Worm (Caenorhabditis elegans) whole organism, L3 larva: ENCODE data around the gene hsp-3.

Experiments
- R02D3.7 ChIP-seq: fragments of 150-350 bp; optimal IDR thresholded peaks from 2 replicates; lab custom pipeline; 2014; ENCODE audit warnings: missing biosample characterization, missing genetic modification characterization
- ZK546.5 ChIP-seq: sonication (generic microtip); optimal IDR thresholded peaks from 2 replicates; lab custom pipeline; 2017; ENCODE audit warnings: missing biosample characterization, missing genetic modification characterization
- aly-2 ChIP-seq: fragments of 150-350 bp; optimal IDR thresholded peaks from 2 replicates; lab custom pipeline; 2014; ENCODE audit warnings: missing biosample characterization, missing genetic modification characterization
- ama-1 ChIP-seq: fragments of 150-350 bp; optimal IDR thresholded peaks from 2 replicates; lab custom pipeline; 2018
- ceh-16 ChIP-seq: sonication (generic microtip); optimal IDR thresholded peaks from 2 replicates; lab custom pipeline; 2017; ENCODE audit warnings: missing biosample characterization, missing genetic modification characterization
- ceh-28 ChIP-seq: fragments of 150-350 bp; optimal IDR thresholded peaks from 2 replicates; lab custom pipeline; 2014; ENCODE audit warnings: missing biosample characterization, missing genetic modification reagents, missing genetic modification characterization
- ceh-82 ChIP-seq: fragments of 150-350 bp; optimal IDR thresholded peaks from 2 replicates; lab custom pipeline; 2014; ENCODE audit warnings: missing biosample characterization, missing genetic modification characterization
- daf-12 ChIP-seq: fragments of 150-350 bp; optimal IDR thresholded peaks from 2 replicates; lab custom pipeline; 2014; ENCODE audit warnings: missing biosample characterization, missing genetic modification reagents, missing genetic modification characterization
- egl-27 ChIP-seq: sonication (generic microtip); optimal IDR thresholded peaks from 4 replicates; lab custom pipeline; 2017; ENCODE audit warnings: missing biosample characterization, missing genetic modification reagents, missing genetic modification characterization
- egl-5 ChIP-seq: fragments of 150-350 bp; optimal IDR thresholded peaks from 2 replicates; lab custom pipeline; 2017; ENCODE audit warnings: missing biosample characterization, missing genetic modification reagents, missing genetic modification characterization, inconsistent platforms
- elt-1 ChIP-seq: fragments of 150-350 bp; optimal IDR thresholded peaks from 2 replicates; lab custom pipeline; 2014; ENCODE audit warnings: missing biosample characterization, missing genetic modification characterization
- elt-2 ChIP-seq: sonication (generic microtip); optimal IDR thresholded peaks from 2 replicates; lab custom pipeline; 2016; ENCODE audit warnings: missing genetic modification reagents, mild to moderate bottlenecking, missing genetic modification characterization, missing compliant biosample characterization
- eor-1 ChIP-seq, 2 experiments: fragments of 150-350 bp; optimal IDR thresholded peaks; 2 replicates each; lab custom pipeline; 2014 to 2018; ENCODE audit warnings: missing biosample characterization in 2 of 2, missing genetic modification characterization in 2 of 2
- fkh-10 ChIP-seq: sonication (generic microtip); optimal IDR thresholded peaks from 2 replicates; lab custom pipeline; 2017; ENCODE audit warnings: missing biosample characterization, missing genetic modification reagents, missing genetic modification characterization
- fkh-2 ChIP-seq: fragments of 150-350 bp; optimal IDR thresholded peaks from 2 replicates; lab custom pipeline; 2014; ENCODE audit warnings: missing biosample characterization, missing genetic modification reagents, missing genetic modification characterization
- fos-1 ChIP-seq: fragments of 150-350 bp; optimal IDR thresholded peaks from 2 replicates; lab custom pipeline; 2014; ENCODE audit warnings: missing biosample characterization, missing genetic modification characterization
- hmg-11 ChIP-seq: sonication (generic microtip); optimal IDR thresholded peaks from 2 replicates; lab custom pipeline; 2016; ENCODE audit warnings: missing genetic modification characterization, missing compliant biosample characterization
- jun-1 ChIP-seq: fragments of 150-350 bp; optimal IDR thresholded peaks from 2 replicates; lab custom pipeline; 2014; ENCODE audit warnings: missing biosample characterization, missing genetic modification reagents, missing genetic modification characterization
- lin-15B ChIP-seq: fragments of 150-350 bp; optimal IDR thresholded peaks from 2 replicates; lab custom pipeline; 2014; ENCODE audit warnings: missing biosample characterization, missing genetic modification characterization
- lin-39 ChIP-seq: fragments of 150-350 bp; optimal IDR thresholded peaks from 2 replicates; lab custom pipeline; 2018; ENCODE audit warnings: missing biosample characterization, missing genetic modification reagents, missing genetic modification characterization
- lsy-12 ChIP-seq: sonication (generic microtip); optimal IDR thresholded peaks from 2 replicates; lab custom pipeline; 2016; ENCODE audit warnings: mild to moderate bottlenecking, missing genetic modification characterization, missing compliant biosample characterization
- mdl-1 ChIP-seq: fragments of 150-350 bp; optimal IDR thresholded peaks from 2 replicates; lab custom pipeline; 2014; ENCODE audit warnings: missing biosample characterization, missing genetic modification characterization
- nfya-1 ChIP-seq: sonication (generic microtip); optimal IDR thresholded peaks from 2 replicates; lab custom pipeline; 2017; ENCODE audit warnings: missing genetic modification characterization, mild to moderate bottlenecking, missing compliant biosample characterization, antibody characterized with exemption, moderate library complexity; ENCODE audit not compliant: insufficient read depth
- nhr-12 ChIP-seq: fragments of 150-350 bp; optimal IDR thresholded peaks from 2 replicates; lab custom pipeline; 2014; ENCODE audit warnings: missing biosample characterization, missing genetic modification characterization
- nhr-23 ChIP-seq: fragments of 150-350 bp; optimal IDR thresholded peaks from 2 replicates; lab custom pipeline; 2014; ENCODE audit warnings: missing biosample characterization, missing genetic modification reagents, missing genetic modification characterization
- nhr-237 ChIP-seq: fragments of 150-350 bp; optimal IDR thresholded peaks from 2 replicates; lab custom pipeline; 2014; ENCODE audit warnings: missing biosample characterization, missing genetic modification characterization
- nhr-25 ChIP-seq: sonication (generic microtip); optimal IDR thresholded peaks from 2 replicates; lab custom pipeline; 2017; ENCODE audit warnings: missing biosample characterization, missing genetic modification characterization
- nhr-28 ChIP-seq: fragments of 150-350 bp; optimal IDR thresholded peaks from 2 replicates; lab custom pipeline; 2014; ENCODE audit warnings: missing biosample characterization, missing genetic modification characterization
- nhr-43 ChIP-seq: sonication (generic microtip); optimal IDR thresholded peaks from 2 replicates; lab custom pipeline; 2016; ENCODE audit warnings: mild to moderate bottlenecking, missing genetic modification characterization, missing compliant biosample characterization; ENCODE audit not compliant: poor library complexity, severe bottlenecking
- nhr-67 ChIP-seq: fragments of 150-350 bp; optimal IDR thresholded peaks from 2 replicates; lab custom pipeline; 2014; ENCODE audit warnings: missing biosample characterization, missing genetic modification characterization
- nhr-76 ChIP-seq: fragments of 150-350 bp; sonication (generic microtip); optimal IDR thresholded peaks from 5 replicates; lab custom pipeline; 2014; ENCODE audit warnings: missing biosample characterization, missing genetic modification characterization
- nhr-77 ChIP-seq: fragments of 150-350 bp; optimal IDR thresholded peaks from 2 replicates; lab custom pipeline; 2014; ENCODE audit warnings: missing biosample characterization, missing genetic modification characterization
- pha-4 ChIP-seq: fragments of 150-350 bp; optimal IDR thresholded peaks from 2 replicates; lab custom pipeline; 2014; ENCODE audit warnings: missing biosample characterization, missing genetic modification reagents, missing genetic modification characterization
- pqm-1 ChIP-seq: fragments of 150-350 bp; optimal IDR thresholded peaks from 2 replicates; lab custom pipeline; 2017; ENCODE audit warnings: missing biosample characterization, missing genetic modification characterization, inconsistent platforms
- sea-2 ChIP-seq: fragments of 150-350 bp; sonication (generic microtip); optimal IDR thresholded peaks from 4 replicates; lab custom pipeline; 2014; ENCODE audit warnings: missing biosample characterization, missing genetic modification reagents, missing genetic modification characterization
- skn-1 ChIP-seq: fragments of 150-350 bp; optimal IDR thresholded peaks from 2 replicates; lab custom pipeline; 2014; ENCODE audit warnings: missing biosample characterization, missing genetic modification characterization
- snpc-4 ChIP-seq: fragments of 150-350 bp; optimal IDR thresholded peaks from 2 replicates; lab custom pipeline; 2014; ENCODE audit warnings: missing biosample characterization, missing genetic modification characterization
- tbx-2 ChIP-seq: sonication (generic microtip); optimal IDR thresholded peaks from 2 replicates; lab custom pipeline; 2016; ENCODE audit warnings: mild to moderate bottlenecking, missing genetic modification characterization, missing compliant biosample characterization
- unc-39 ChIP-seq: sonication (generic microtip); optimal IDR thresholded peaks from 4 replicates; lab custom pipeline; 2017; ENCODE audit warnings: missing biosample characterization, missing genetic modification characterization
- unc-62 ChIP-seq: fragments of 150-350 bp; sonication (generic microtip); optimal IDR thresholded peaks from 4 replicates; lab custom pipeline; 2014; ENCODE audit warnings: missing biosample characterization, missing genetic modification reagents, missing genetic modification characterization
- zag-1 ChIP-seq: fragments of 150-350 bp; optimal IDR thresholded peaks from 2 replicates; lab custom pipeline; 2014; ENCODE audit warnings: missing biosample characterization, missing genetic modification characterization
- ztf-11 ChIP-seq: fragments of 150-350 bp; optimal IDR thresholded peaks from 2 replicates; lab custom pipeline; 2014; ENCODE audit warnings: missing biosample characterization, missing genetic modification characterization
- ztf-4 ChIP-seq: fragments of 150-350 bp; optimal IDR thresholded peaks from 2 replicates; lab custom pipeline; 2014; ENCODE audit warnings: missing biosample characterization, missing genetic modification characterization

hsp-3 gene

DNA sequence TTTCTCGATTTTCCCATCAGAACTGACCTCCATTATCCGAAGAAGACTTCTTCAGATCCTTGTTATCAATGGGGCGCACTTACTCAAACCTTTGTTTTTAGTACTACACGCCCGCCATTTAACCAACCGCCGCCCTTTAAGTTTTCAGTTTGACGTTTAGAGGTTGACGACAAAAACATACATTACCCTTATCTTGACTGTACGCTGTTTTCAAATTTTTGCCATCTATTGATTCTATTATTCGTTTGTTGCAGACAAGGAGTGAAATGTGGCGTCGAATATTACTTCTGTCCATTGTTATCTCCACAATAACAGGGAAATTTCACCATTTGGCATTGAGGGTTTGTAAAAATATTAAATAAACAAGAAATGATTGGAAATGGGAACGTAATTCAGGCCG, 1.1 kb upstream of the hsp-3 start, which contains the start of gene C15H9.5:
Gene C15H9.5 (plus strand): TSS at position 255 of the 400 bp plus-strand sequence.
- TF ChIP-seq fos-1 (tag; lab: Kevin White, UChicago) (no peak), nhr-76 (tag; lab: Kevin White, UChicago) (no peak), nfya-1 (tag; lab: Kevin White, UChicago) (peak; percentile 62), elt-2 (tag; lab: Kevin White, UChicago) (peak; percentile 46), lin-15B (tag; lab: Kevin White, UChicago) (peak; percentile 14), fkh-2 (no peak), sea-2 (GFP tag; lab: Kevin White, UChicago) (no peak), nhr-12 (no peak), aly-2 (tag; lab: Kevin White, UChicago) (no peak), nhr-67 (no peak), nhr-23 (tag; lab: Kevin White, UChicago) (no peak), mdl-1 (tag; lab: Kevin White, UChicago) (no peak), jun-1 (tag; lab: Kevin White, UChicago) (no peak), egl-27 (tag; lab: Kevin White, UChicago) (no peak), snpc-4 (no peak), lin-39 (no peak), tbx-2 (tag; lab: Kevin White, UChicago) (no peak), fkh-10 (GFP tag; lab: Kevin White, UChicago) (no peak), skn-1 (tag; lab: Kevin White, UChicago) (peak; percentile 29), nhr-25 (tag; lab: Kevin White, UChicago) (no peak), ztf-4 (no peak), unc-62 (GFP tag; lab: Kevin White, UChicago) (no peak), nhr-43 (tag; lab: Kevin White, UChicago) (no peak), egl-5 (tag; lab: Kevin White, UChicago) (no peak), pha-4 (peak; percentile 26), zag-1 (tag; lab: Kevin White, UChicago) (no peak), ceh-28 (no peak), ZK546.5 (tag; lab: Kevin White, UChicago) (no peak), pqm-1 (tag; lab: Kevin White, UChicago) (peak; percentile 15), unc-39 (tag; lab: Kevin White, UChicago) (no peak)
- TF ChIP-seq, all 47 proteins: peak for 6

DNA sequence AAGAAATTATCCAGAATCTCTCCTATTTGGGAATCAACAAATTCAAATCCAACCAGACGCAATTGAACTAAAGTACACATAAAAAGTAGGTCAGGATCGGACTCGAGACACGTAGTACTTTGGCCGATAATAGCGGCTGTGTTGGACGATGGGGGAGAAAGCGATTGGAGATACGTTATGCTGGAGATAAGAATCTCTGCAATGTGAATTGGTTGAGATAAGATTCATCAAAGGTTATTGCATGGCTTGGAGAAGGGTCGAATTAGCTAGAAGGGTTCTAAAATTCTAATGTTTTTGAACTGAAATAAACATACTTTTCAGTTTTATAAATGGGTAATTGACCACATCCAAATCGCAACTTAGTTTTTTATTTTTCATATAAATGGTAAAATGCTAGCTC, 609 bp upstream of the hsp-3 start:
- no peak for TF ChIP-seq ama-1 (lab: Kevin White, UChicago)
- TF ChIP-seq nhr-237 (tag; lab: Kevin White, UChicago) = no peak
- TF ChIP-seq jun-1 (tag; lab: Kevin White, UChicago) = no peak
- peak; percentile 27 for TF ChIP-seq nhr-43 (tag; lab: Kevin White, UChicago)
- no peak for TF ChIP-seq fkh-2
- no peak for TF ChIP-seq skn-1 (tag; lab: Kevin White, UChicago)
- TF ChIP-seq nhr-25 (tag; lab: Kevin White, UChicago) = peak; percentile 51
- no peak for TF ChIP-seq aly-2 (tag; lab: Kevin White, UChicago)
- TF ChIP-seq egl-5 (tag; lab: Kevin White, UChicago) = no peak
- peak; percentile 95 for TF ChIP-seq elt-1 (tag; lab: Kevin White, UChicago)
- peak; percentile 88 for TF ChIP-seq nhr-23 (tag; lab: Kevin White, UChicago)
- no peak for TF ChIP-seq nhr-77 (tag; lab: Kevin White, UChicago)
- no peak for TF ChIP-seq snpc-4
- no peak for TF ChIP-seq R02D3.7 (tag; lab: Kevin White, UChicago)

DNA sequence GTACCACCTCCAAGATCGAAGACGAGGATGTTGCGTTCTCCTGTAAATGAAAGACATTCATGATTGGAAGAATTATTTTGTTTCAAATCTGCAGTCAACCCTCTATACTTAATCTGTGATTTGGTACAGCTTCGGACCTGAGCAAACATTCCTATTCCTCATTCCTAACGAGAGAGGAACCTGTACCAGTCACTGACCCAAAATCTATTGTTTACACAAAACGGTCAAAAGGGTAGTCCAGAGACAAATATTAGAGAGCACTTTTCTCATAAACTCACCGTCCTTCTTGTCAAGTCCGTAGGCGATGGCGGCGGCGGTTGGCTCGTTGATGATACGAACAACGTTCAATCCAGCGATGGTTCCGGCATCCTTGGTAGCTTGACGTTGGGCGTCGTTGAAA, 1.1 kb downstream of the hsp-3 start:
- TF ChIP-seq pha-4 = peak; percentile 56
- no peak for TF ChIP-seq sea-2 (GFP tag; lab: Kevin White, UChicago)

DNA sequence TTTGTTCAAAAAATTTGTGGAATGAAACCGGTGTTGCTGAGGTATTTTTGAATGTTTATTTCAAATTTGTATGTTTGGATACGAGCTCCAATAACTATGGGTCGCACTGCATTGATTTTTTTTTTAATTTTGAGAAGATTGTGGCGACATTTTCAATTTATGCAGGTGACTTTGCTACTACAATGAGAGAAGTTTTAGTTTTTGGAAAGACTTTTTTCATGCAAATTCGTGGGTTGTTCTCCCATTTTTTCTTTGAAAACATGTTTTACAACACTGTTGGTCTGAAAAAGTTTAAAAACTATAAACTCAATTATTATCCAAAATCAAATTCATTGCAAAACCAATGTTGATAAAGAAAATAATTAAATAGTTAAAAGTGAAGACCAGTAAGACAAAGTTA, 3.2 kb downstream of the hsp-3 start:
- TF ChIP-seq nhr-28 (tag; lab: Kevin White, UChicago) = no peak
- TF ChIP-seq eor-1 (tag; optimal IDR thresholded peaks at IDR 0.05; lab: Kevin White, UChicago) = no peak
- no peak for TF ChIP-seq mdl-1 (tag; lab: Kevin White, UChicago)
- TF ChIP-seq pha-4 = no peak
- TF ChIP-seq lin-15B (tag; lab: Kevin White, UChicago) = no peak
- no peak for TF ChIP-seq ztf-11 (tag; lab: Kevin White, UChicago)
- TF ChIP-seq unc-62 (GFP tag; lab: Kevin White, UChicago) = no peak
- no peak for TF ChIP-seq lin-39
- TF ChIP-seq nhr-25 (tag; lab: Kevin White, UChicago) = no peak
- peak; percentile 41 for TF ChIP-seq nhr-23 (tag; lab: Kevin White, UChicago)
- TF ChIP-seq egl-5 (tag; lab: Kevin White, UChicago) = no peak
- no peak for TF ChIP-seq tbx-2 (tag; lab: Kevin White, UChicago)
- no peak for TF ChIP-seq unc-39 (tag; lab: Kevin White, UChicago)
- TF ChIP-seq hmg-11 = no peak
- TF ChIP-seq elt-1 (tag; lab: Kevin White, UChicago) = no peak
- TF ChIP-seq skn-1 (tag; lab: Kevin White, UChicago) = peak; percentile 13
- TF ChIP-seq lsy-12 (tag; lab: Kevin White, UChicago) = peak; percentile 62
- TF ChIP-seq jun-1 (tag; lab: Kevin White, UChicago) = no peak
- peak; percentile 36 for TF ChIP-seq nhr-77 (tag; lab: Kevin White, UChicago)
- no peak for TF ChIP-seq egl-27 (tag; lab: Kevin White, UChicago)
- TF ChIP-seq nhr-43 (tag; lab: Kevin White, UChicago) = peak; percentile 68
- TF ChIP-seq daf-12 (tag; lab: Kevin White, UChicago) = no peak
- no peak for TF ChIP-seq snpc-4
- no peak for TF ChIP-seq ceh-82 (tag; lab: Kevin White, UChicago)
- TF ChIP-seq elt-2 (tag; lab: Kevin White, UChicago) = peak; percentile 33
- TF ChIP-seq nhr-12 = no peak
- no peak for TF ChIP-seq ceh-16
- no peak for TF ChIP-seq ZK546.5 (tag; lab: Kevin White, UChicago)
- peak; percentile 63 for TF ChIP-seq ceh-28
- no peak for TF ChIP-seq ztf-4
- TF ChIP-seq zag-1 (tag; lab: Kevin White, UChicago) = no peak
- TF ChIP-seq nfya-1 (tag; lab: Kevin White, UChicago) = no peak
